Fruit fly (Drosophila melanogaster) whole organism, embryonic: Measurements from ENCODE around the gene CG7191.

Experiments
- Atf-2 ChIP-seq: fragments of 200-800 bp; sonication (Bioruptor generic); optimal IDR thresholded peaks from 2 replicates; lab custom pipeline; 2016; ENCODE audit warnings: missing biosample characterization, missing genetic modification characterization
- B-H1 ChIP-seq: fragments of 200-800 bp; sonication (Bioruptor generic); IDR thresholded peaks from 3 replicates; pipeline ENCODE4 v1.3.6; 2022; ENCODE audit warnings: missing biosample characterization, missing genetic modification characterization
- BtbVII ChIP-seq: fragments of 200-800 bp; sonication (Bioruptor generic); optimal IDR thresholded peaks from 3 replicates; lab custom pipeline; 2017; ENCODE audit warnings: missing biosample characterization, mild to moderate bottlenecking, missing genetic modification characterization
- CG10543 ChIP-seq: fragments of 200-800 bp; sonication (Bioruptor generic); optimal IDR thresholded peaks from 3 replicates; lab custom pipeline; 2017; ENCODE audit warnings: missing biosample characterization, mild to moderate bottlenecking, missing genetic modification characterization, moderate library complexity
- CG11247 ChIP-seq: fragments of 200-800 bp; sonication (Bioruptor generic); IDR thresholded peaks from 2 replicates; pipeline ENCODE4 v1.3.6; 2022; ENCODE audit warnings: missing biosample characterization, missing genetic modification characterization
- CG11560 ChIP-seq: fragments of 200-800 bp; sonication (Bioruptor generic); IDR thresholded peaks from 3 replicates; pipeline ENCODE4 v1.3.6; 2022; ENCODE audit warnings: missing biosample characterization, missing genetic modification characterization
- CG11723 ChIP-seq: fragments of 200-800 bp; sonication (Bioruptor generic); optimal IDR thresholded peaks from 2 replicates; lab custom pipeline; 2017; ENCODE audit warnings: missing biosample characterization, mild to moderate bottlenecking, missing genetic modification characterization
- CG12236 ChIP-seq: fragments of 200-800 bp; sonication (Bioruptor generic); optimal IDR thresholded peaks from 2 replicates; lab custom pipeline; 2016; ENCODE audit warnings: missing biosample characterization, missing genetic modification characterization
- CG13296 ChIP-seq: fragments of 200-800 bp; sonication (Bioruptor generic); optimal IDR thresholded peaks from 3 replicates; lab custom pipeline; 2018; ENCODE audit warnings: missing biosample characterization, mild to moderate bottlenecking, missing genetic modification characterization
- CG15514 ChIP-seq: fragments of 200-800 bp; sonication (Bioruptor generic); optimal IDR thresholded peaks from 3 replicates; lab custom pipeline; 2017; ENCODE audit warnings: missing biosample characterization, missing genetic modification characterization, mild to moderate bottlenecking, moderate library complexity, missing genetic modification reagents
- CG1602 ChIP-seq: fragments of 200-800 bp; sonication (Bioruptor generic); optimal IDR thresholded peaks from 3 replicates; lab custom pipeline; 2016; ENCODE audit warnings: missing biosample characterization, missing genetic modification characterization
- CG2120 ChIP-seq: fragments of 200-800 bp; sonication (Bioruptor generic); optimal IDR thresholded peaks from 3 replicates; lab custom pipeline; 2016; ENCODE audit warnings: missing biosample characterization, missing genetic modification characterization
- CG3838 ChIP-seq: fragments of 200-800 bp; sonication (Bioruptor generic); optimal IDR thresholded peaks from 3 replicates; lab custom pipeline; 2016; ENCODE audit warnings: missing biosample characterization, missing genetic modification characterization
- CG4328 ChIP-seq: fragments of 200-800 bp; sonication (Bioruptor generic); optimal IDR thresholded peaks from 3 replicates; lab custom pipeline; 2017; ENCODE audit warnings: missing biosample characterization, missing genetic modification reagents, missing genetic modification characterization
- CG43689 ChIP-seq: fragments of 200-800 bp; sonication (Bioruptor generic); IDR thresholded peaks from 2 replicates; pipeline ENCODE4 v1.3.6; 2022; ENCODE audit warnings: missing biosample characterization, missing genetic modification characterization
- CG4404 ChIP-seq: fragments of 200-800 bp; sonication (Bioruptor generic); IDR thresholded peaks from 2 replicates; pipeline ENCODE4 v1.3.6; 2022; ENCODE audit warnings: missing biosample characterization, missing genetic modification characterization
- CG4820 ChIP-seq: fragments of 200-800 bp; sonication (Bioruptor generic); optimal IDR thresholded peaks from 3 replicates; lab custom pipeline; 2016; ENCODE audit warnings: missing biosample characterization, missing genetic modification characterization
- CG5180 ChIP-seq: fragments of 200-800 bp; sonication (Bioruptor generic); optimal IDR thresholded peaks from 3 replicates; lab custom pipeline; 2017; ENCODE audit warnings: missing biosample characterization, missing genetic modification characterization, mild to moderate bottlenecking, moderate library complexity, missing genetic modification reagents
- CG6654 ChIP-seq: fragments of 200-800 bp; sonication (Bioruptor generic); optimal IDR thresholded peaks from 2 replicates; lab custom pipeline; 2017; ENCODE audit warnings: missing biosample characterization, mild to moderate bottlenecking, missing genetic modification characterization
- CG7786 ChIP-seq: fragments of 200-800 bp; sonication (Bioruptor generic); optimal IDR thresholded peaks from 2 replicates; lab custom pipeline; 2016; ENCODE audit warnings: missing biosample characterization, missing genetic modification characterization
- CG8478 ChIP-seq: fragments of >200 bp; optimal IDR thresholded peaks from 2 replicates; lab custom pipeline; 2018
- CG8765 ChIP-seq: fragments of 200-800 bp; sonication (Bioruptor generic); IDR thresholded peaks from 2 replicates; pipeline ENCODE4 v1.3.6; 2022; ENCODE audit warnings: missing biosample characterization, missing genetic modification characterization
- CG9437 ChIP-seq: fragments of 200-800 bp; sonication (Bioruptor generic); optimal IDR thresholded peaks from 2 replicates; lab custom pipeline; 2018; ENCODE audit warnings: missing biosample characterization, mild to moderate bottlenecking, missing genetic modification characterization
- CG9727 ChIP-seq: fragments of 200-800 bp; sonication (Bioruptor generic); optimal IDR thresholded peaks from 3 replicates; lab custom pipeline; 2017; ENCODE audit warnings: missing biosample characterization, mild to moderate bottlenecking, missing genetic modification characterization
- CG9932 ChIP-seq: fragments of 200-800 bp; sonication (Bioruptor generic); IDR thresholded peaks from 2 replicates; pipeline ENCODE4 v1.3.6; 2022; ENCODE audit warnings: missing biosample characterization, missing genetic modification characterization
- D ChIP-seq, 2 experiments: fragments of 200-800 bp in 1 of 2; fragments of >200 bp in 1 of 2; sonication (Bioruptor generic) in 1 of 2; optimal IDR thresholded peaks; 2 replicates in 1 of 2; 3 replicates in 1 of 2; lab custom pipeline; 2017; ENCODE audit warnings: mild to moderate bottlenecking in 1 of 2, missing biosample characterization in 1 of 2, missing genetic modification characterization in 1 of 2, missing genetic modification reagents in 1 of 2
- Dbx ChIP-seq: fragments of 200-800 bp; sonication (Bioruptor generic); IDR thresholded peaks from 3 replicates; pipeline ENCODE4 v1.3.6; 2022; ENCODE audit warnings: missing biosample characterization, missing genetic modification characterization
- Dek ChIP-seq: fragments of 200-800 bp; sonication (Bioruptor generic); optimal IDR thresholded peaks from 3 replicates; lab custom pipeline; 2019; ENCODE audit warnings: missing biosample characterization, mild to moderate bottlenecking, missing genetic modification characterization, moderate library complexity
- Dfd ChIP-seq, 2 experiments: fragments of >200 bp; optimal IDR thresholded peaks; 2 replicates each; lab custom pipeline; 2017; ENCODE audit warnings: missing biosample characterization in 2 of 2, missing genetic modification characterization in 2 of 2
- E2f2 ChIP-seq: fragments of 200-800 bp; sonication (Bioruptor generic); IDR thresholded peaks from 2 replicates; pipeline ENCODE4 v1.3.6; 2022; ENCODE audit warnings: missing biosample characterization, missing genetic modification characterization
- H2.0 ChIP-seq: fragments of 200-800 bp; sonication (Bioruptor generic); IDR thresholded peaks from 2 replicates; pipeline ENCODE4 v1.3.6; 2022; ENCODE audit warnings: missing biosample characterization, missing genetic modification characterization
- HLH3B ChIP-seq: fragments of 200-800 bp; sonication (Bioruptor generic); IDR thresholded peaks from 2 replicates; pipeline ENCODE4 v1.3.6; 2022; ENCODE audit warnings: missing biosample characterization, missing genetic modification characterization
- Hmr ChIP-seq: fragments of 200-800 bp; sonication (Bioruptor generic); optimal IDR thresholded peaks from 3 replicates; lab custom pipeline; 2017; ENCODE audit warnings: mild to moderate bottlenecking, missing biosample characterization, missing genetic modification reagents, missing genetic modification characterization
- Hsf ChIP-seq: fragments of 200-800 bp; sonication (Bioruptor generic); optimal IDR thresholded peaks from 3 replicates; lab custom pipeline; 2016; ENCODE audit warnings: missing biosample characterization, missing genetic modification characterization
- Lpt ChIP-seq: fragments of >200 bp; optimal IDR thresholded peaks from 2 replicates; lab custom pipeline; 2018; ENCODE audit warnings: missing biosample characterization, missing genetic modification characterization
- Med ChIP-seq: fragments of 200-800 bp; sonication (Bioruptor generic); peaks from one replicate; lab custom pipeline; 2016; ENCODE audit warnings: missing biosample characterization, missing genetic modification characterization, mild to moderate bottlenecking, inconsistent platforms, moderate library complexity
- Sry-δ ChIP-seq: fragments of 200-800 bp; sonication (Bioruptor generic); optimal IDR thresholded peaks from 2 replicates; lab custom pipeline; 2016; ENCODE audit warnings: missing biosample characterization, missing genetic modification characterization
- TFAM ChIP-seq: fragments of 200-800 bp; sonication (Bioruptor generic); optimal IDR thresholded peaks from 2 replicates; lab custom pipeline; 2017; ENCODE audit warnings: missing biosample characterization, missing genetic modification characterization, inconsistent platforms
- Vsx1 ChIP-seq: fragments of 200-800 bp; sonication (Bioruptor generic); optimal IDR thresholded peaks from 2 replicates; lab custom pipeline; 2017; ENCODE audit warnings: missing biosample characterization, mild to moderate bottlenecking, missing genetic modification characterization, missing genetic modification reagents
- amos ChIP-seq: fragments of 200-800 bp; sonication (Bioruptor generic); IDR thresholded peaks from 2 replicates; pipeline ENCODE4 v1.3.6; 2022; ENCODE audit warnings: missing biosample characterization, missing genetic modification characterization; ENCODE audit not compliant: partially characterized antibody
- cad ChIP-seq: fragments of >200 bp; optimal IDR thresholded peaks from 2 replicates; lab custom pipeline; 2017; ENCODE audit warnings: missing biosample characterization, missing genetic modification characterization
- eve ChIP-seq, 2 experiments: fragments of >200 bp; optimal IDR thresholded peaks; 2 replicates each; lab custom pipeline; 2017; ENCODE audit warnings: missing biosample characterization in 2 of 2, missing genetic modification characterization in 2 of 2
- klu ChIP-seq: fragments of 200-800 bp; sonication (Bioruptor generic); IDR thresholded peaks from 2 replicates; pipeline ENCODE4 v1.3.6; 2022; ENCODE audit warnings: missing biosample characterization, missing genetic modification characterization
- lola ChIP-seq, 3 experiments: fragments of >200 bp in 2 of 3; fragments of 200-800 bp in 1 of 3; sonication (Bioruptor generic) in 1 of 3; optimal IDR thresholded peaks; 2 replicates each; lab custom pipeline; 2017 to 2019; ENCODE audit warnings: missing biosample characterization in 3 of 3, missing genetic modification characterization in 3 of 3, mild to moderate bottlenecking in 1 of 3, moderate library complexity in 1 of 3
- onecut ChIP-seq: fragments of 200-800 bp; sonication (Bioruptor generic); IDR thresholded peaks from 2 replicates; pipeline ENCODE4 v1.3.6; 2022; ENCODE audit warnings: missing biosample characterization, missing genetic modification characterization
- otp ChIP-seq: fragments of 200-800 bp; sonication (Bioruptor generic); IDR thresholded peaks from 3 replicates; pipeline ENCODE4, ENCODE4 v1.3.6; 2022; ENCODE audit warnings: missing biosample characterization, missing genetic modification characterization
- pan ChIP-seq, 4 experiments: fragments of >200 bp in 3 of 4; fragments of 200-800 bp in 1 of 4; sonication (Bioruptor generic) in 1 of 4; optimal IDR thresholded peaks in 3 of 4; IDR thresholded peaks in 1 of 4; 2 replicates each; pipeline versions ENCODE4 v1.3.6 to Lab custom; 2017 to 2022; ENCODE audit warnings: missing biosample characterization in 2 of 4, missing genetic modification characterization in 2 of 4, mixed read lengths in 1 of 4
- run ChIP-seq: fragments of 200-800 bp; sonication (Bioruptor generic); optimal IDR thresholded peaks from 3 replicates; lab custom pipeline; 2018; ENCODE audit warnings: missing biosample characterization, mild to moderate bottlenecking, missing genetic modification characterization
- sna ChIP-seq: fragments of 200-800 bp; sonication (Bioruptor generic); IDR thresholded peaks from 2 replicates; pipeline ENCODE4 v1.3.6; 2022; ENCODE audit warnings: missing biosample characterization, missing genetic modification characterization; ENCODE audit not compliant: partially characterized antibody

Gene CG7191

dm6 chr2L:7799804-7800433 is 32.5 kb downstream of the CG7191 start, which contains the start of the genes Herp and r2d2 (continued):
- peak; percentile 93 for TF ChIP-seq Hmr (GFP tag; lab: Kevin White, UChicago)
- peak; percentile 92 for TF ChIP-seq CG13296 (GFP tag; lab: Kevin White, UChicago)
- TF ChIP-seq pan (optimal IDR thresholded peaks at IDR 0.05; lab: Kevin White, UChicago) = no peak
- peak in 1 of 2 experiments; percentile 84 for TF ChIP-seq pan (GFP tag; optimal IDR thresholded peaks at IDR 0.05 in 1 of 2, IDR thresholded peaks at IDR 0.05 in 1 of 2)
- peak; percentile 85 for TF ChIP-seq CG11723 (GFP tag; lab: Kevin White, UChicago)
- no peak for TF ChIP-seq Dfd (GFP tag; optimal IDR thresholded peaks at IDR 0.05; lab: Kevin White, UChicago)
- TF ChIP-seq amos (GFP tag; lab: Robert Waterston, UW) = peak; percentile 70; the same call in 1 of the 2 replicates
- peak; percentile 95 for TF ChIP-seq CG7786 (GFP tag; lab: Kevin White, UChicago)
- no peak for TF ChIP-seq CG8478
- TF ChIP-seq Sry-δ (GFP tag; lab: Kevin White, UChicago) = peak; percentile 86
- peak; percentile 94 for TF ChIP-seq Dbx (GFP tag; lab: Robert Waterston, UW)
- peak; percentile 93 for TF ChIP-seq Hsf (GFP tag; lab: Kevin White, UChicago)
- TF ChIP-seq cad (GFP tag; lab: Kevin White, UChicago) = no peak
- peak; percentile 80 for TF ChIP-seq H2.0 (GFP tag; lab: Robert Waterston, UW)
- peak; percentile 80 for TF ChIP-seq sna (GFP tag; lab: Robert Waterston, UW)
- TF ChIP-seq BtbVII = peak; percentile 87
- peak; percentile 57 for TF ChIP-seq Vsx1 (GFP tag; lab: Kevin White, UChicago)
- TF ChIP-seq otp (GFP tag; lab: Robert Waterston, UW) = peak; percentile 67; the same call in 1 of the 3 replicates
- TF ChIP-seq CG11560 (tag; lab: Robert Waterston, UW) = peak; percentile 83
- TF ChIP-seq CG12236 = peak; percentile 81
- TF ChIP-seq CG15514 (GFP tag; lab: Kevin White, UChicago) = peak; percentile 88
- peak; percentile 96 for TF ChIP-seq CG2120 (GFP tag; lab: Kevin White, UChicago)
- TF ChIP-seq CG9727 (GFP tag; lab: Kevin White, UChicago) = peak; percentile 90
- peak; percentile 92 for TF ChIP-seq CG4328 (GFP tag; lab: Kevin White, UChicago)
- TF ChIP-seq CG5180 (GFP tag; lab: Kevin White, UChicago) = peak; percentile 66
- peak; percentile 61 for TF ChIP-seq CG3838 (GFP tag; lab: Kevin White, UChicago)
- peak; percentile 50 for TF ChIP-seq TFAM (GFP tag; lab: Kevin White, UChicago)
- TF ChIP-seq HLH3B (GFP tag; lab: Robert Waterston, UW) = peak; percentile 86
- TF ChIP-seq CG4404 (GFP tag; lab: Robert Waterston, UW) = peak; percentile 90
- TF ChIP-seq lola (GFP tag; optimal IDR thresholded peaks at IDR 0.05; lab: Kevin White, UChicago) = peak in 1 of 3 experiments; percentile 91
- TF ChIP-seq E2f2 = peak; percentile 59
- TF ChIP-seq B-H1 = peak; percentile 60; the same call in 1 of the 3 replicates
- peak; percentile 84 for TF ChIP-seq klu (GFP tag; lab: Robert Waterston, UW)
- TF ChIP-seq CG4820 (GFP tag; lab: Kevin White, UChicago) = peak; percentile 91
- TF ChIP-seq run (tag; lab: Kevin White, UChicago) = peak; percentile 64
- TF ChIP-seq CG11247 = peak; percentile 86
- peak; percentile 75 for TF ChIP-seq CG9437 (GFP tag; lab: Kevin White, UChicago)
- TF ChIP-seq D (optimal IDR thresholded peaks at IDR 0.05; lab: Kevin White, UChicago) = no peak
- peak; percentile 82 for TF ChIP-seq D (GFP tag; optimal IDR thresholded peaks at IDR 0.05; lab: Kevin White, UChicago)
- peak; percentile 41; the same call in 1 of the 2 replicates for TF ChIP-seq CG43689 (GFP tag; lab: Robert Waterston, UW)
- TF ChIP-seq Med (GFP tag; lab: Kevin White, UChicago) = peak; percentile 99
- peak; percentile 97 for TF ChIP-seq CG10543 (GFP tag; lab: Kevin White, UChicago)
- peak; percentile 83 for TF ChIP-seq CG8765 (GFP tag; lab: Robert Waterston, UW)
- peak; percentile 89 for TF ChIP-seq Dek (tag; lab: Kevin White, UChicago)
- TF ChIP-seq Lpt (GFP tag; lab: Kevin White, UChicago) = no peak
- TF ChIP-seq CG6654 (GFP tag; lab: Kevin White, UChicago) = peak; percentile 66
- TF ChIP-seq eve (GFP tag; optimal IDR thresholded peaks at IDR 0.05; lab: Kevin White, UChicago) = peak in 1 of 2 experiments; percentile 88
- TF ChIP-seq CG9932 (GFP tag; lab: Robert Waterston, UW) = peak; percentile 95
- peak; percentile 86 for TF ChIP-seq onecut
- TF ChIP-seq CG1602 = peak; percentile 89
- peak; percentile 92 for TF ChIP-seq Atf-2
